Fruit fly (Drosophila melanogaster): ENCODE data around the gene Jwa.

The Jwa gene

dm6 chr2L:18695404-18695804 lies 10.1 kb downstream of the Jwa start, which contains the start of the genes CG10383 and CG10338 (continued):
- TF ChIP-seq Hr78 (GFP tag; optimal IDR thresholded peaks at IDR 0.05) (no peak), ken (GFP tag; IDR thresholded peaks at IDR 0.05) (peak; percentile 95), sr (GFP tag; IDR thresholded peaks at IDR 0.05) (peak; percentile 92), CoRest (tag; optimal IDR thresholded peaks at IDR 0.05) (peak; percentile 81), CG3726 (GFP tag; IDR thresholded peaks at IDR 0.05) (peak; percentile 79; the same call in 1 of the 3 replicates), CG4424 (GFP tag; optimal IDR thresholded peaks at IDR 0.05) (peak; percentile 84), en (GFP tag; optimal IDR thresholded peaks at IDR 0.05) (peak; percentile 24), CG6689 (GFP tag; IDR thresholded peaks at IDR 0.05) (peak; percentile 84), slou (GFP tag; optimal IDR thresholded peaks at IDR 0.05) (peak; percentile 84), CG13624 (GFP tag; optimal IDR thresholded peaks at IDR 0.05) (peak; percentile 92), abd-A (tag; optimal IDR thresholded peaks at IDR 0.05) (no peak), slp2 (GFP tag; optimal IDR thresholded peaks at IDR 0.05) (peak; percentile 85), Dip3 (GFP tag; optimal IDR thresholded peaks at IDR 0.05) (peak; percentile 91), CG2678 (tag; optimal IDR thresholded peaks at IDR 0.05) (peak; percentile 79), CG10321 (GFP tag; IDR thresholded peaks at IDR 0.05) (peak; percentile 75), btn (GFP tag; optimal IDR thresholded peaks at IDR 0.05) (peak; percentile 25), gsb (GFP tag; IDR thresholded peaks at IDR 0.05) (peak; percentile 70), CG9215 (GFP tag; IDR thresholded peaks at IDR 0.05) (peak; percentile 86), CG31365 (tag; optimal IDR thresholded peaks at IDR 0.05) (peak; percentile 60), nom (GFP tag; optimal IDR thresholded peaks at IDR 0.05) (peak; percentile 17), tgo (GFP tag; IDR thresholded peaks at IDR 0.05) (peak; percentile 87), NC2β (GFP tag; optimal IDR thresholded peaks at IDR 0.05) (peak; percentile 89), CG7786 (GFP tag; optimal IDR thresholded peaks at IDR 0.05) (peak; percentile 90), vnd (GFP tag; IDR thresholded peaks at IDR 0.05; ENCODE audit: partially characterized antibody) (no peak), inv (GFP tag; IDR thresholded peaks at IDR 0.05; ENCODE audit: partially characterized antibody) (no peak), CG7357 (GFP tag; IDR thresholded peaks at IDR 0.05) (peak; percentile 65; the same call in 2 of the 3 replicates), CG10462 (GFP tag; optimal IDR thresholded peaks at IDR 0.05) (peak; percentile 53), CG11696 (GFP tag; IDR thresholded peaks at IDR 0.05) (peak; percentile 69), CG10431 (GFP tag; optimal IDR thresholded peaks at IDR 0.05) (no peak), CG31224 (GFP tag; IDR thresholded peaks at IDR 0.05) (peak; percentile 76), CG17612 (GFP tag; IDR thresholded peaks at IDR 0.05) (peak; percentile 75), CG10565 (GFP tag; optimal IDR thresholded peaks at IDR 0.05) (no peak), ftz-f1 (GFP tag; optimal IDR thresholded peaks at IDR 0.05) (peak; percentile 66), insv (GFP tag; optimal IDR thresholded peaks at IDR 0.05) (peak in 1 of 2 experiments; percentile 43), CG18476 (GFP tag; optimal IDR thresholded peaks at IDR 0.05) (peak; percentile 54), br (optimal IDR thresholded peaks at IDR 0.05) (no peak), CG14965 (GFP tag; optimal IDR thresholded peaks at IDR 0.05; ENCODE audit: borderline replicate concordance) (peak; percentile 28), trem (tag; optimal IDR thresholded peaks at IDR 0.05) (peak; percentile 84), tin (GFP tag; optimal IDR thresholded peaks at IDR 0.05) (peak; percentile 77), CG9932 (GFP tag; IDR thresholded peaks at IDR 0.05) (peak; percentile 92), z (GFP tag; IDR thresholded peaks at IDR 0.05) (no peak), CG2129 (GFP tag; IDR thresholded peaks at IDR 0.05; ENCODE audit: partially characterized antibody) (no peak), eve (GFP tag; optimal IDR thresholded peaks at IDR 0.05) (no peak), Fer1 (GFP tag; optimal IDR thresholded peaks at IDR 0.05) (peak; percentile 81), gcm (GFP tag; optimal IDR thresholded peaks at IDR 0.05) (peak; percentile 70), sim (GFP tag; IDR thresholded peaks at IDR 0.05) (peak; percentile 62; the same call in 1 of the 2 replicates), CG17361 (GFP tag; IDR thresholded peaks at IDR 0.05) (peak; percentile 65; the same call in 2 of the 3 replicates), fd64A (GFP tag; optimal IDR thresholded peaks at IDR 0.05) (peak; percentile 22), Trl (optimal IDR thresholded peaks at IDR 0.05) (no peak), Trl (GFP tag; optimal IDR thresholded peaks at IDR 0.05) (peak; percentile 94), B-H2 (GFP tag; optimal IDR thresholded peaks at IDR 0.05) (no peak), jing (GFP tag; optimal IDR thresholded peaks at IDR 0.05) (peak; percentile 75)

Measured in whole organism, embryonic.